Worm (Caenorhabditis elegans): Measurements from ENCODE around the gene Y55F3BL.4.
A peak's percentile ranks its signal among the peaks of the same experiment; 100 is the strongest.

The Y55F3BL.4 gene

ce11 chrIV:796521-797073, 8.3 kb upstream of the Y55F3BL.4 start, which contains the start of the genes F56B3.11 and ech-5 (continued):
- TF ChIP-seq xbp-1 (tag; optimal IDR thresholded peaks at IDR 0.05) (peak; percentile 88), nhr-12 (tag; optimal IDR thresholded peaks at IDR 0.05) (no peak), pax-3 (tag; optimal IDR thresholded peaks at IDR 0.05) (peak; percentile 96), C04F5.9 (tag; optimal IDR thresholded peaks at IDR 0.05) (peak; percentile 87), alr-1 (tag; optimal IDR thresholded peaks at IDR 0.05; ENCODE audit: borderline replicate concordance) (no peak), ceh-8 (GFP tag; optimal IDR thresholded peaks at IDR 0.05) (peak; percentile 55), tbx-2 (tag; optimal IDR thresholded peaks at IDR 0.05) (peak; percentile 91), nhr-11 (tag; optimal IDR thresholded peaks at IDR 0.05) (no peak), vab-15 (tag; optimal IDR thresholded peaks at IDR 0.05) (peak; percentile 70), fkh-10 (GFP tag; optimal IDR thresholded peaks at IDR 0.05) (no peak), mab-9 (GFP tag; IDR thresholded peaks at IDR 0.05) (peak; percentile 71), Y116A8C.19 (tag; optimal IDR thresholded peaks at IDR 0.05; ENCODE audit: borderline replicate concordance) (peak; percentile 65), jun-1 (tag; optimal IDR thresholded peaks at IDR 0.05) (no peak), aha-1 (tag; optimal IDR thresholded peaks at IDR 0.05) (no peak), mep-1 (tag; optimal IDR thresholded peaks at IDR 0.05) (peak; percentile 83), elt-2 (tag; optimal IDR thresholded peaks at IDR 0.05) (peak; percentile 68), hlh-4 (tag; optimal IDR thresholded peaks at IDR 0.05) (peak; percentile 73), swsn-7 (tag; optimal IDR thresholded peaks at IDR 0.05) (peak; percentile 85), nhr-85 (tag) (peak; percentile 95), fkh-8 (tag; optimal IDR thresholded peaks at IDR 0.05) (peak; percentile 95), dpl-1 (GFP tag; optimal IDR thresholded peaks at IDR 0.05) (peak; percentile 58 to 77 (median 68)), ceh-82 (tag; optimal IDR thresholded peaks at IDR 0.05) (peak; percentile 5 to 58 (median 20)), ztf-11 (tag; optimal IDR thresholded peaks at IDR 0.05) (peak in 1 of 2 experiments; percentile 84), nhr-90 (tag; optimal IDR thresholded peaks at IDR 0.05; ENCODE audit: poor library complexity) (peak; percentile 96), unc-86 (tag; optimal IDR thresholded peaks at IDR 0.05) (peak; percentile 79), nhr-19 (GFP tag; conservative IDR thresholded peaks at IDR 0.05) (peak; percentile 71), lin-39 (tag; optimal IDR thresholded peaks at IDR 0.05) (peak; percentile 41), hlh-17 (GFP tag; optimal IDR thresholded peaks at IDR 0.05; ENCODE audit: borderline replicate concordance) (no peak), nhr-47 (tag; optimal IDR thresholded peaks at IDR 0.05) (peak; percentile 94), irx-1 (tag; optimal IDR thresholded peaks at IDR 0.05) (peak; percentile 84), lir-3 (tag; optimal IDR thresholded peaks at IDR 0.05; ENCODE audit: poor library complexity) (no peak)

- TF ChIP-seq ceh-82 (tag; optimal IDR thresholded peaks at IDR 0.05) (no peak), jun-1 (tag; optimal IDR thresholded peaks at IDR 0.05) (no peak), mef-2 (tag; optimal IDR thresholded peaks at IDR 0.05) (no peak), sptf-1 (tag; optimal IDR thresholded peaks at IDR 0.05) (no peak), ztf-11 (tag; optimal IDR thresholded peaks at IDR 0.05) (no peak), aha-1 (tag; optimal IDR thresholded peaks at IDR 0.05) (no peak), unc-98 (GFP tag; IDR thresholded peaks at IDR 0.05) (no peak)
Measured at ce11 chrIV:800518-800917, 4.4 kb upstream of the Y55F3BL.4 start, which contains the start of gene mrpl-46. mrpl-46 (plus strand) TSS chrIV:800818.

- TF ChIP-seq fkh-10 (GFP tag; optimal IDR thresholded peaks at IDR 0.05) (no peak), ceh-8 (GFP tag; optimal IDR thresholded peaks at IDR 0.05) (no peak), tbx-2 (tag; optimal IDR thresholded peaks at IDR 0.05) (no peak), lsy-2 (tag; optimal IDR thresholded peaks at IDR 0.05) (no peak), mab-9 (GFP tag; IDR thresholded peaks at IDR 0.05) (no peak), egl-13 (tag; optimal IDR thresholded peaks at IDR 0.05) (no peak), jun-1 (tag; optimal IDR thresholded peaks at IDR 0.05) (no peak)
Measured at ce11 chrIV:801162-801561, 3.7 kb upstream of the Y55F3BL.4 start.
